Worm (Caenorhabditis elegans): ENCODE data around the gene cyp-31A3.

DNA sequence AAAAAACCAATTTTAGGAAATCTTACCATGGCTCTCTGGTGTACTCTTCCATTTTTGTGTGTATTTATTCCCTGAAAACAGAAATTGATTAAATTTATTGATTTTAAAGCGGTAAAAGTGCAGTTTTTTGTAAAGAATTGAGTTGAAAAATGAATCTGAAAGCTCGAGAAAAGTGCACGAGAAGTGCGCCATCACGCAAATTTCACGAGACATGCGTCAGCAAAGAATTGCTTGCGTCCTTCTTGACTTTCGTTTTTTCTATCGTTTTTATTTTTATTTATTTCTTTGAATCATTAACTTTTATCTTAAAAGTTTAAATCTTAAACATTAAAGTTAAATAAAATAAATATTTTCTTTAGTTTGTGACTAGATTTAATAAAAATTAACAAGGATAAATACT is 15.4 kb upstream of the cyp-31A3 start, which contains the start of gene timm-17B.1:
- no peak for TF ChIP-seq ztf-11 (tag; optimal IDR thresholded peaks at IDR 0.05)
- peak; percentile 57 for TF ChIP-seq ceh-28 (tag; optimal IDR thresholded peaks at IDR 0.05)
- TF ChIP-seq nhr-77 (tag; optimal IDR thresholded peaks at IDR 0.05), result no peak
- no peak for TF ChIP-seq ceh-82 (tag; optimal IDR thresholded peaks at IDR 0.05)
- TF ChIP-seq ceh-9 (tag; optimal IDR thresholded peaks at IDR 0.05), result no peak
- TF ChIP-seq ama-1 (optimal IDR thresholded peaks at IDR 0.05), result no peak
- TF ChIP-seq fkh-2 (tag; optimal IDR thresholded peaks at IDR 0.05), result no peak
- no peak for TF ChIP-seq ceh-16 (tag; optimal IDR thresholded peaks at IDR 0.05)
